Worm (Caenorhabditis elegans) whole organism, L4 larva: ENCODE measurements around the gene srz-102.

Experiments
- ceh-28 ChIP-seq: fragments of 150-350 bp; optimal IDR thresholded peaks from 2 replicates; lab custom pipeline; 2014; ENCODE audit warnings: missing biosample characterization, missing genetic modification reagents, missing genetic modification characterization
- ceh-82 ChIP-seq: sonication (generic microtip); optimal IDR thresholded peaks from 2 replicates; lab custom pipeline; 2017; ENCODE audit warnings: missing biosample characterization, missing genetic modification characterization
- nhr-76 ChIP-seq: fragments of 150-350 bp; optimal IDR thresholded peaks from 2 replicates; lab custom pipeline; 2014; ENCODE audit warnings: missing biosample characterization, missing genetic modification characterization

- TF ChIP-seq ceh-28 (tag; lab: Kevin White, UChicago) (no peak), ceh-82 (no peak), nhr-76 (tag; lab: Kevin White, UChicago) (no peak)
These were observed 18.9 kb upstream of the srz-102 start, which contains the start of gene F14F8.9 for ce11 chrV:16668473-16668872.
